Fruit fly (Drosophila melanogaster) whole organism, wandering third instar larva: ENCODE results near the gene Syx8.
A peak's percentile ranks its signal among the peaks of the same experiment; 100 is the strongest.

ENCODE experiments used
- Abd-B ChIP-seq: fragments of >200 bp; optimal IDR thresholded peaks from 2 replicates; lab custom pipeline; 2017; ENCODE audit warnings: missing biosample characterization, missing genetic modification characterization
- Dfd ChIP-seq: fragments of >200 bp; optimal IDR thresholded peaks from 2 replicates; lab custom pipeline; 2017; ENCODE audit warnings: missing biosample characterization, missing genetic modification characterization
- Dif ChIP-seq: fragments of 200-275, 200-300 bp; sonication (Bioruptor generic); optimal IDR thresholded peaks from 2 replicates; lab custom pipeline; 2018; ENCODE audit warnings: missing biosample characterization, missing genetic modification characterization; ENCODE audit not compliant: partially characterized antibody
- GATAd ChIP-seq: sonication (Bioruptor generic); optimal IDR thresholded peaks from 2 replicates; lab custom pipeline; 2016; ENCODE audit warnings: missing biosample characterization, missing genetic modification characterization
- pan ChIP-seq: fragments of >200 bp; optimal IDR thresholded peaks from 2 replicates; lab custom pipeline; 2017
- psq ChIP-seq: fragments of 200-800 bp; sonication (Bioruptor generic); optimal IDR thresholded peaks from 3 replicates; lab custom pipeline; 2017; ENCODE audit warnings: missing biosample characterization, mild to moderate bottlenecking, missing genetic modification characterization, moderate library complexity

DNA sequence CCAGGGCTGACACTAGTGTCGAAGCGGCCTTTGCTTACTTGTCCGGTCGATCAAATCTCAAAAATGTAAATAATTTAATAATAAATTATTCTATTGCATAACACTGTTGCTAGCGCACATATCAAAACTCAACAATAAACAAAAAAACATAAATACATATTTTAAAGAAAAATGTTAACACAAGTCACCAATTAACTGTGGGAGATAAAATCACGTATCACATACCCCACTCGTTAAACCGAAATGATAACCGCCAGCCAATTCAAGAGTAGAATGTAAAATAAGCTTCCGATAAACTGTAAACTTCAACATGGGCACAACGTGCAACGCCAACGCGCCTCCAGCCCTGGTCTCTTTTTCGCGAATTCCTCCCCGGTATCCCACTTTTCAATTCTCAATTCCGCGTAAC, 15.9 kb upstream of the Syx8 start, which contains the start of gene Arts:
- TF ChIP-seq pan (lab: Kevin White, UChicago) (no peak), Dfd (GFP tag; lab: Kevin White, UChicago) (no peak), psq (peak; percentile 14), Dif (GFP tag; lab: Kevin White, UChicago) (no peak), Abd-B (GFP tag; lab: Kevin White, UChicago) (no peak), GATAd (GFP tag; lab: Kevin White, UChicago) (no peak)
